Worm (Caenorhabditis elegans) whole organism, L4 larva: ENCODE data around the gene F42A9.6.

Experiments
- ama-1 ChIP-seq: fragments of 150-350 bp; optimal IDR thresholded peaks from 2 replicates; lab custom pipeline; 2014; ENCODE audit warnings: inconsistent platforms, mixed read lengths
- ces-1 ChIP-seq: fragments of 150-350 bp; sonication (generic microtip); optimal IDR thresholded peaks from 4 replicates; lab custom pipeline; 2014; ENCODE audit warnings: missing biosample characterization, missing genetic modification reagents, missing genetic modification characterization
- daf-8 ChIP-seq: fragments of 200-800 bp; sonication (Bioruptor generic); IDR thresholded peaks from 2 replicates; pipeline ENCODE4 v1.3.6; 2022; ENCODE audit warnings: missing genetic modification characterization, missing compliant biosample characterization
- hmg-1.1 ChIP-seq: fragments of 200-800 bp; sonication (Bioruptor generic); IDR thresholded peaks from 2 replicates; pipeline ENCODE4 v1.3.6; 2022; ENCODE audit warnings: missing genetic modification reagents, missing genetic modification characterization, missing compliant biosample characterization
- jun-1 ChIP-seq: fragments of 150-350 bp; optimal IDR thresholded peaks from 2 replicates; lab custom pipeline; 2014; ENCODE audit warnings: missing biosample characterization, missing genetic modification reagents, missing genetic modification characterization
- nhr-237 ChIP-seq: sonication (generic microtip); optimal IDR thresholded peaks from 2 replicates; lab custom pipeline; 2017; ENCODE audit warnings: missing biosample characterization, missing genetic modification characterization
- nhr-6 ChIP-seq: fragments of 150-350 bp; optimal IDR thresholded peaks from 2 replicates; lab custom pipeline; 2014; ENCODE audit warnings: missing biosample characterization, missing genetic modification characterization
- nhr-77 ChIP-seq: fragments of 150-350 bp; optimal IDR thresholded peaks from 2 replicates; lab custom pipeline; 2014; ENCODE audit warnings: missing biosample characterization, missing genetic modification characterization
- snpc-4 ChIP-seq: fragments of 150-350 bp; optimal IDR thresholded peaks from 2 replicates; lab custom pipeline; 2014; ENCODE audit warnings: missing biosample characterization, missing genetic modification characterization
- zfp-3 ChIP-seq: fragments of 200-800 bp; sonication (Bioruptor generic); conservative IDR thresholded peaks from 2 replicates; pipeline ENCODE4 v1.3.6; 2022; ENCODE audit warnings: missing genetic modification reagents, missing genetic modification characterization, missing compliant biosample characterization
- zip-11 ChIP-seq: fragments of 200-800 bp; sonication (Bioruptor generic); IDR thresholded peaks from 2 replicates; pipeline ENCODE4 v1.3.6; 2022; ENCODE audit warnings: missing genetic modification characterization, missing compliant biosample characterization

DNA sequence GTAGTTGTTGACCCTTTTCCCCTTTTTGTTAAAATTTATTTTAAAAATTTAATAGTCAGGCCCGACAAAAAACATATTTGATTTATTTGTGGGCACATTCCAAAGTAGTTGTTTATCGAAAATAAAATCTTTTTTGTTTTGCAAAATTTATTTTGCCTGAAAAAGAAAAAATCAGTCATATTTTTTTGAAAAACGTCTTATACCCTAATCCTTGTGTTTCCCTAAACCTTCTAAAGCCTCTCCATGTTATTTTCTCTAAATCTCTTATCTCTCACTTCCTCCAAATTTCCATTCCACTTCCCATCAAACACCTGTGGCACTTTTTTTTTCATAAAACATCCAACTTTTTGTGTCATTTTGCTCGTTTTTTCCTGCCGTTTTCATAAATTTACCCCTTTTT lies 830 bp upstream of the F42A9.6 start:
- TF ChIP-seq ces-1: no peak
- no peak for TF ChIP-seq nhr-77 (tag; lab: Kevin White, UChicago)
- TF ChIP-seq nhr-6: no peak
- TF ChIP-seq snpc-4 (tag; lab: Kevin White, UChicago): no peak
- no peak for TF ChIP-seq zip-11
- TF ChIP-seq zfp-3 (GFP tag; lab: Robert Waterston, UW): no peak
- TF ChIP-seq jun-1 (tag; lab: Kevin White, UChicago): no peak
- TF ChIP-seq daf-8 (GFP tag; lab: Robert Waterston, UW): no peak
- no peak for TF ChIP-seq hmg-1.1 (GFP tag; lab: Robert Waterston, UW)
- TF ChIP-seq nhr-237 (tag; lab: Kevin White, UChicago): no peak
- TF ChIP-seq ama-1 (lab: Kevin White, UChicago): no peak
